Fruit fly (Drosophila melanogaster) whole organism, adult: ENCODE measurements around the gene PGRP-SB1.

Experiments used
- CG11617 ChIP-seq: fragments of 200-800 bp; sonication (Bioruptor generic); optimal IDR thresholded peaks from 2 replicates; lab custom pipeline; 2017; ENCODE audit warnings: mild to moderate bottlenecking, missing biosample characterization, missing genetic modification reagents, missing genetic modification characterization
- CG12768 ChIP-seq: fragments of 200-800 bp; sonication (Bioruptor generic); optimal IDR thresholded peaks from 2 replicates; lab custom pipeline; 2017; ENCODE audit warnings: missing biosample characterization, missing genetic modification characterization, mild to moderate bottlenecking, moderate library complexity, missing genetic modification reagents
- CG14711 ChIP-seq: fragments of 200-800 bp; sonication (Bioruptor generic); optimal IDR thresholded peaks from 2 replicates; lab custom pipeline; 2018; ENCODE audit warnings: missing biosample characterization, mild to moderate bottlenecking, missing genetic modification characterization, moderate library complexity
- CG1620 ChIP-seq: fragments of 200-800 bp; sonication (Bioruptor generic); optimal IDR thresholded peaks from 2 replicates; lab custom pipeline; 2016; ENCODE audit warnings: missing biosample characterization, missing genetic modification characterization
- CG33017 ChIP-seq: fragments of 200-800 bp; sonication (Bioruptor generic); optimal IDR thresholded peaks from 2 replicates; lab custom pipeline; 2018; ENCODE audit warnings: missing biosample characterization, mild to moderate bottlenecking, missing genetic modification characterization, moderate library complexity
- CG5204 ChIP-seq: fragments of 200-800 bp; sonication (Bioruptor generic); optimal IDR thresholded peaks from 2 replicates; lab custom pipeline; 2016; ENCODE audit warnings: missing biosample characterization, missing genetic modification characterization
- CG7045 ChIP-seq: fragments of 200-800 bp; sonication (Bioruptor generic); optimal IDR thresholded peaks from 2 replicates; lab custom pipeline; 2017; ENCODE audit warnings: missing biosample characterization, mild to moderate bottlenecking, missing genetic modification characterization
- CG7101 ChIP-seq: fragments of 200-800 bp; sonication (Bioruptor generic); optimal IDR thresholded peaks from 2 replicates; lab custom pipeline; 2018; ENCODE audit warnings: missing biosample characterization, mild to moderate bottlenecking, missing genetic modification characterization, moderate library complexity
- Clk ChIP-seq: fragments of 200-800 bp; sonication (Bioruptor generic); optimal IDR thresholded peaks from 2 replicates; lab custom pipeline; 2017; ENCODE audit warnings: missing biosample characterization, missing genetic modification characterization
- Crg-1 ChIP-seq: fragments of 200-800 bp; sonication (Bioruptor generic); optimal IDR thresholded peaks from 2 replicates; lab custom pipeline; 2016; ENCODE audit warnings: missing biosample characterization, missing genetic modification characterization
- Hr96 ChIP-seq: fragments of 200-800 bp; sonication (Bioruptor generic); optimal IDR thresholded peaks from 2 replicates; lab custom pipeline; 2016; ENCODE audit warnings: missing biosample characterization, missing genetic modification characterization
- Mnt ChIP-seq: fragments of 200-800 bp; sonication (Bioruptor generic); optimal IDR thresholded peaks from 2 replicates; lab custom pipeline; 2016; ENCODE audit warnings: missing biosample characterization, mild to moderate bottlenecking, missing genetic modification characterization
- bab1 ChIP-seq: fragments of 200-800 bp; sonication (Bioruptor generic); optimal IDR thresholded peaks from 3 replicates; lab custom pipeline; 2019; ENCODE audit warnings: missing biosample characterization, mild to moderate bottlenecking, missing genetic modification characterization, moderate library complexity
- cic ChIP-seq: fragments of 200-800 bp; sonication (Bioruptor generic); optimal IDR thresholded peaks from 2 replicates; lab custom pipeline; 2017; ENCODE audit warnings: missing biosample characterization, mild to moderate bottlenecking, missing genetic modification characterization, moderate library complexity
- cnc ChIP-seq, 2 experiments: fragments of >200 bp; optimal IDR thresholded peaks; 2 replicates each; lab custom pipeline; 2017
- kay ChIP-seq: fragments of 200-800 bp; sonication (Bioruptor generic); peaks from one replicate; lab custom pipeline; 2016; ENCODE audit warnings: missing biosample characterization, missing genetic modification characterization, borderline replicate concordance
- ovo ChIP-seq: fragments of 200-800 bp; sonication (Bioruptor generic); optimal IDR thresholded peaks from 2 replicates; lab custom pipeline; 2016; ENCODE audit warnings: missing biosample characterization, missing genetic modification characterization
- pad ChIP-seq: fragments of 200-800 bp; sonication (Bioruptor generic); optimal IDR thresholded peaks from 3 replicates; lab custom pipeline; 2017; ENCODE audit warnings: missing biosample characterization, missing genetic modification characterization, mild to moderate bottlenecking, moderate library complexity, missing genetic modification reagents
- tj ChIP-seq: fragments of 200-800 bp; sonication (Bioruptor generic); optimal IDR thresholded peaks from 3 replicates; lab custom pipeline; 2017; ENCODE audit warnings: missing biosample characterization, mild to moderate bottlenecking, missing genetic modification characterization, moderate library complexity
- toe ChIP-seq: fragments of 200-800 bp; sonication (Bioruptor generic); optimal IDR thresholded peaks from 2 replicates; lab custom pipeline; 2016; ENCODE audit warnings: missing biosample characterization, missing genetic modification characterization

PGRP-SB1 gene

DNA sequence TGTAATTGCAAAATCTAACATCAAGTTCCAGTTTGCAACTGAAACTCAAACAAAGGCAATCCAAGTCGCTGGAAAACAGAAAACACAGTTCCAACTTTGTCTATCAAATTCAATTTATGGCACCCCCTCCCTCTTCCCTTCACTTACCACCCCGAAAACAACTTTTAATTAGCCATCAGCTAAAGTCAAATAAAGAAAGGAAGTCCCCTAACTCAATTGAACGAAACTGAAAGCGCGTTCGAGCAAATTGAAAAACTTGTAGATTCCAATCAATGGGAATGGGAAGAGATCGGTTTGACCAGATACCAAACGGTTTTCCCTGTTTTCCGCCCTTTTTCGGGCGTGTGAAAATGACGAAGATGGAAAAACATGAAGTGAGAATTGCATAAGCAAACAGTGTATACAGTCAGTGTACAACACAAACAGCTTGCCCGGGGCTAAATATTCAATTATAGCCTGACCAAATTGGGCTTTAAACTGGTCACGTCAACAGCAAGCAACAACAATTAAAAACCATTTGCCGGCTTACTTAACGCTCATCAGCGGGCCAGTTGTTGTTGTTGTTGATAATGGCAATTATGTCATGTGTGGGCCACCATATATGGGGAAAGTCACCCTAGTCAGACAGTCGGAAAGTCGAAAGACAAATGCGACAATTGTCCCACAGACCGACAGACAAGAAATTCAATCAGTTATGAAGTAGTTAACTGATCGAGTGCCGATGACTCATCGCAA lies 28.3 kb downstream of the PGRP-SB1 start:
- no peak for TF ChIP-seq CG12768 (GFP tag; lab: Kevin White, UChicago)
- TF ChIP-seq bab1 (GFP tag; lab: Kevin White, UChicago), result no peak
- TF ChIP-seq Crg-1, result no peak
- no peak for TF ChIP-seq CG14711
- no peak for TF ChIP-seq Hr96
- TF ChIP-seq CG5204 (GFP tag; lab: Kevin White, UChicago), result no peak
- TF ChIP-seq ovo, result no peak
- TF ChIP-seq cnc (optimal IDR thresholded peaks at IDR 0.05; lab: Kevin White, UChicago), result no peak
- TF ChIP-seq cic (GFP tag; lab: Kevin White, UChicago), result no peak
- no peak for TF ChIP-seq CG33017

DNA sequence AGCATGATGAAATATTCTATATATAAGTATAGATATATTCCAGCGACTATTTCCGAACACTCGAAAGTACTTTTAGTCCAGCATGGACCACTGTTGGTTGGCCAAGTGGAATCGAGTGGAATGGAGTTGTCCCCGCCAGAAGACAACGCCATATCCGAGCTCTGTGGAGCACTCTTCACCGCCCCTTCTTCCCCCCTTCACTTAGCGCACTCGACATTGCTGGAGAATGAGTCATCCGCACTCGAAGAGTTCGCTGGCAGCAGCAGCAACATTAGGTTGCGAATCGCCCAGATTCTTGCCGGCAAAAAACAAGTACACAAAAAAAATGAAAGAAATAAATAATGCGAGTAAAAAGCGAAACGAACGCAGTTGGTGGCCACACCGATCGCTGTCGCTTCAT lies 29.7 kb downstream of the PGRP-SB1 start:
- TF ChIP-seq cnc (optimal IDR thresholded peaks at IDR 0.05; lab: Kevin White, UChicago), result no peak
- no peak for TF ChIP-seq Crg-1
- TF ChIP-seq CG11617 (GFP tag; lab: Kevin White, UChicago), result no peak
- no peak for TF ChIP-seq pad (GFP tag; lab: Kevin White, UChicago)
- TF ChIP-seq CG7101, result no peak
- TF ChIP-seq cic (GFP tag; lab: Kevin White, UChicago), result no peak
- no peak for TF ChIP-seq CG12768 (GFP tag; lab: Kevin White, UChicago)
- no peak for TF ChIP-seq tj (GFP tag; lab: Kevin White, UChicago)
- TF ChIP-seq CG1620 (GFP tag; lab: Kevin White, UChicago), result no peak
- no peak for TF ChIP-seq toe (GFP tag; lab: Kevin White, UChicago)
- no peak for TF ChIP-seq CG7045 (GFP tag; lab: Kevin White, UChicago)
- no peak for TF ChIP-seq Hr96
- TF ChIP-seq CG14711, result no peak
- TF ChIP-seq kay (GFP tag; lab: Kevin White, UChicago), result no peak
- TF ChIP-seq bab1 (GFP tag; lab: Kevin White, UChicago), result no peak

DNA sequence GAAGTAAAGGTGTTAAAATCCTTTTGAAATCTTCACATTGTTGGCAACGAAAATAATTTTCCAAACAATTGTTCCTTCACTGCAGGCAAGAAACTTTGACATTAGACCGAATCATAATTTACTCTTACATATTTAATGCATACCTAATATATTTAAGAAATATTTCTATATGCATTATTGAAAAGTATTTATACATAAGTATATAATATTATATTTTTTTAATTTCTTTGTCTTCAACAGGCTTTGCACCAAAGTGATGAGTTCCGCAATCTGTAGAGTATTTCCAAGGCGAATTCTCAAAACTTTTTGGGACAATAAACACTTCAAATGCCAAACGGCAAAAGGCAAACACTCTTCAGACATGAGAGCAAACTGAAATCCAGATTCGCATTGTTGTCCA lies 30.7 kb downstream of the PGRP-SB1 start:
- TF ChIP-seq CG1620 (GFP tag; lab: Kevin White, UChicago) (no peak), toe (GFP tag; lab: Kevin White, UChicago) (no peak), CG14711 (peak; percentile 8), Hr96 (no peak), CG11617 (GFP tag; lab: Kevin White, UChicago) (no peak), tj (GFP tag; lab: Kevin White, UChicago) (no peak), Clk (GFP tag; lab: Kevin White, UChicago) (no peak), Crg-1 (no peak), kay (GFP tag; lab: Kevin White, UChicago) (peak; percentile 28), ovo (no peak), CG12768 (GFP tag; lab: Kevin White, UChicago) (no peak), bab1 (GFP tag; lab: Kevin White, UChicago) (no peak), CG5204 (GFP tag; lab: Kevin White, UChicago) (no peak), cic (GFP tag; lab: Kevin White, UChicago) (no peak), pad (GFP tag; lab: Kevin White, UChicago) (no peak), CG7101 (no peak), cnc (optimal IDR thresholded peaks at IDR 0.05; lab: Kevin White, UChicago) (no peak)

DNA sequence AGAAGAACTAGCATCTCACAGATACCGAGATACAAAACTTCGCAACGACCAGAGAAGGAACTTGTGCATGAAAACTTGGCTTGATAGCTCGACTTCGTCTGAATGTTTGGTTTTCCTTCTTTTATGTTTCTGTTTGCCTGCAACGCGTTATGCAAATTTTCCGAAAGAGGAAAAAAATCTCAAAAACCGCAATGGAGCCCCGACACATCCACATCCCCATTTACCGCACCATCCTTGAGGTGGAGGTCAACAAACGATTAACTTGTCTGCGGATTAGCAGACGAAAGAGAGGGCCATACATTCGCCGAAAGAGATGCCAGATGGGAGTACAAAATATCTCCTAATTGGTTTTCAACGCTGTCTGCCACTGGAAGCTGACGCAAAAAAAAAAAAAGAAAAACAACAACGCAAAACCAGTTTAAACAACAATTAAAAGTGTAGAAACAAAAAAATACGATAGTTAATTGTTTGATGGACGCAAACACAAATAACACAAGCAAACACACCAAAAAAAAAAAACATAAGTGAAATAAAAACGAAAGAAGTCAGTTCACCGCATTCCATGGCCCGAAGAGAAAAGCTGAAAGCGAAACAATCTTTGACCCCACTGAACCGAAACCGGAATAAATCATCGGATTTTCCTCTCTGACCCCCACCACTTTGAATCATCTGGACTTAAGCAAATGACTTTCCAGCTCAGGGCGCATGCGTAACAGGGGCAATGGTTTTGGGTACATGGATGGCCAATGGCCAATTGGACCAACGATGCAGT lies 32.5 kb downstream of the PGRP-SB1 start:
- TF ChIP-seq CG14711 (no peak), tj (GFP tag; lab: Kevin White, UChicago) (no peak), Hr96 (no peak), ovo (no peak)

DNA sequence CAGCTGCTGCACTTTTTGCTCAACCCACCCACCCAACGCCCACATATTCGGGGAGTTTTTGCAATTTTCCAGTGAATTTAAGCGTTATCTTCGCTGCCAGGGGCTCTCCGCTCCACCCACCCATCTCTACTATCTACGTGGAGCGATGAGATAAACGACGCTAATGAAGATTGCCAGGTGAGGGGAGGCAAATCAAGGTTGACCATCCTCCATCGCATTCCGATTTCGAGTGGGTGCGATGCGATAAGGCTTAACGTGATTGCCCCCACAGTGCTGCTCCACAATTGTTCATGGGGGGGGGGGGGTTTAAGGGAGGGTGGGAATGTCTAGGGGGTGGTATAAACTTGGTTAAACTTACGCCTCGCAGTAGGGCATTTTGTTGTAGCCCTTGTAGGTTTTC lies 33.9 kb downstream of the PGRP-SB1 start:
- TF ChIP-seq CG12768 (GFP tag; lab: Kevin White, UChicago), result no peak
- no peak for TF ChIP-seq CG11617 (GFP tag; lab: Kevin White, UChicago)
- peak; percentile 83 for TF ChIP-seq cic (GFP tag; lab: Kevin White, UChicago)
- TF ChIP-seq pad (GFP tag; lab: Kevin White, UChicago), result peak; percentile 95
- no peak for TF ChIP-seq cnc (optimal IDR thresholded peaks at IDR 0.05; lab: Kevin White, UChicago)

DNA sequence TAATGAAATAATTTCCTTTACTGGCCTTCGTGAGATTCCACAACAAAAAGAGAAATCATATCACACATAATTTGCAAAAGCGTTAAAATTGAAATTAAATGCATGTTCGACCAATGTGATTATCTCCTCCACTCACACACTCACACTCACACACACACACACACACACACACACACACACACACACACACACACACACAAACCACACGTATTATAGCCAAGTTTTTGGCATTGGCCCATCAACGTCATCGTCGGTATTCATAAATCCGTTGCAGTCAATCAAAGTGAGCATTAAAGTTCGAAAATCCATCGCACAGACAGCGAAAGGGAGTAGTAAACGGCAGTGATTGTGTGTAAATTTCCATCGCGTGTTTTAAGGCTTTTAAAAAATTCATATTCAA lies 37.7 kb downstream of the PGRP-SB1 start:
- TF ChIP-seq pad (GFP tag; lab: Kevin White, UChicago) (no peak), CG1620 (GFP tag; lab: Kevin White, UChicago) (no peak), Mnt (GFP tag; lab: Kevin White, UChicago) (no peak), Hr96 (no peak), CG7045 (GFP tag; lab: Kevin White, UChicago) (no peak), Clk (GFP tag; lab: Kevin White, UChicago) (no peak), CG33017 (no peak), cic (GFP tag; lab: Kevin White, UChicago) (no peak), toe (GFP tag; lab: Kevin White, UChicago) (no peak)
